Worm (Caenorhabditis elegans) whole organism, L3 larva: ENCODE results near the gene dbl-1.
A peak's percentile ranks its signal among the peaks of the same experiment; 100 is the strongest.

Source experiments
- R02D3.7 ChIP-seq: fragments of 150-350 bp; optimal IDR thresholded peaks from 2 replicates; lab custom pipeline; 2014; ENCODE audit warnings: missing biosample characterization, missing genetic modification characterization
- ama-1 ChIP-seq: fragments of 150-350 bp; optimal IDR thresholded peaks from 2 replicates; lab custom pipeline; 2018
- ceh-16 ChIP-seq: sonication (generic microtip); optimal IDR thresholded peaks from 2 replicates; lab custom pipeline; 2017; ENCODE audit warnings: missing biosample characterization, missing genetic modification characterization
- ceh-28 ChIP-seq: fragments of 150-350 bp; optimal IDR thresholded peaks from 2 replicates; lab custom pipeline; 2014; ENCODE audit warnings: missing biosample characterization, missing genetic modification reagents, missing genetic modification characterization
- ceh-82 ChIP-seq: fragments of 150-350 bp; optimal IDR thresholded peaks from 2 replicates; lab custom pipeline; 2014; ENCODE audit warnings: missing biosample characterization, missing genetic modification characterization
- ceh-9 ChIP-seq: sonication (generic microtip); optimal IDR thresholded peaks from 2 replicates; lab custom pipeline; 2018; ENCODE audit warnings: missing biosample characterization, missing genetic modification characterization
- daf-12 ChIP-seq: fragments of 150-350 bp; optimal IDR thresholded peaks from 2 replicates; lab custom pipeline; 2014; ENCODE audit warnings: missing biosample characterization, missing genetic modification reagents, missing genetic modification characterization
- egl-27 ChIP-seq: sonication (generic microtip); optimal IDR thresholded peaks from 4 replicates; lab custom pipeline; 2017; ENCODE audit warnings: missing biosample characterization, missing genetic modification reagents, missing genetic modification characterization
- egl-5 ChIP-seq: fragments of 150-350 bp; optimal IDR thresholded peaks from 2 replicates; lab custom pipeline; 2017; ENCODE audit warnings: missing biosample characterization, missing genetic modification reagents, missing genetic modification characterization, inconsistent platforms
- elt-2 ChIP-seq: sonication (generic microtip); optimal IDR thresholded peaks from 2 replicates; lab custom pipeline; 2016; ENCODE audit warnings: missing genetic modification reagents, mild to moderate bottlenecking, missing genetic modification characterization, missing compliant biosample characterization
- elt-3 ChIP-seq, 3 experiments: fragments of 150-350 bp in 1 of 3; sonication (generic microtip) in 2 of 3; optimal IDR thresholded peaks; 2 replicates in 2 of 3; 4 replicates in 1 of 3; lab custom pipeline; 2014 to 2017; ENCODE audit warnings: missing biosample characterization in 3 of 3, missing genetic modification characterization in 3 of 3
- eor-1 ChIP-seq, 2 experiments: fragments of 150-350 bp; optimal IDR thresholded peaks; 2 replicates each; lab custom pipeline; 2014 to 2018; ENCODE audit warnings: missing biosample characterization in 2 of 2, missing genetic modification characterization in 2 of 2
- fkh-10 ChIP-seq: sonication (generic microtip); optimal IDR thresholded peaks from 2 replicates; lab custom pipeline; 2017; ENCODE audit warnings: missing biosample characterization, missing genetic modification reagents, missing genetic modification characterization
- fos-1 ChIP-seq: fragments of 150-350 bp; optimal IDR thresholded peaks from 2 replicates; lab custom pipeline; 2014; ENCODE audit warnings: missing biosample characterization, missing genetic modification characterization
- hmg-11 ChIP-seq: sonication (generic microtip); optimal IDR thresholded peaks from 2 replicates; lab custom pipeline; 2016; ENCODE audit warnings: missing genetic modification characterization, missing compliant biosample characterization
- jun-1 ChIP-seq: fragments of 150-350 bp; optimal IDR thresholded peaks from 2 replicates; lab custom pipeline; 2014; ENCODE audit warnings: missing biosample characterization, missing genetic modification reagents, missing genetic modification characterization
- lin-15B ChIP-seq: fragments of 150-350 bp; optimal IDR thresholded peaks from 2 replicates; lab custom pipeline; 2014; ENCODE audit warnings: missing biosample characterization, missing genetic modification characterization
- lin-39 ChIP-seq: fragments of 150-350 bp; optimal IDR thresholded peaks from 2 replicates; lab custom pipeline; 2018; ENCODE audit warnings: missing biosample characterization, missing genetic modification reagents, missing genetic modification characterization
- lsy-12 ChIP-seq: sonication (generic microtip); optimal IDR thresholded peaks from 2 replicates; lab custom pipeline; 2016; ENCODE audit warnings: mild to moderate bottlenecking, missing genetic modification characterization, missing compliant biosample characterization
- mdl-1 ChIP-seq: fragments of 150-350 bp; optimal IDR thresholded peaks from 2 replicates; lab custom pipeline; 2014; ENCODE audit warnings: missing biosample characterization, missing genetic modification characterization
- mml-1 ChIP-seq: fragments of 150-350 bp; sonication (generic microtip); optimal IDR thresholded peaks from 3 replicates; lab custom pipeline; 2014; ENCODE audit warnings: missing biosample characterization, missing genetic modification characterization
- nhr-11 ChIP-seq: fragments of 150-350 bp; optimal IDR thresholded peaks from 2 replicates; lab custom pipeline; 2014; ENCODE audit warnings: missing biosample characterization, missing genetic modification characterization
- nhr-23 ChIP-seq: fragments of 150-350 bp; optimal IDR thresholded peaks from 2 replicates; lab custom pipeline; 2014; ENCODE audit warnings: missing biosample characterization, missing genetic modification reagents, missing genetic modification characterization
- nhr-237 ChIP-seq: fragments of 150-350 bp; optimal IDR thresholded peaks from 2 replicates; lab custom pipeline; 2014; ENCODE audit warnings: missing biosample characterization, missing genetic modification characterization
- nhr-25 ChIP-seq: sonication (generic microtip); optimal IDR thresholded peaks from 2 replicates; lab custom pipeline; 2017; ENCODE audit warnings: missing biosample characterization, missing genetic modification characterization
- nhr-28 ChIP-seq: fragments of 150-350 bp; optimal IDR thresholded peaks from 2 replicates; lab custom pipeline; 2014; ENCODE audit warnings: missing biosample characterization, missing genetic modification characterization
- nhr-43 ChIP-seq: sonication (generic microtip); optimal IDR thresholded peaks from 2 replicates; lab custom pipeline; 2016; ENCODE audit warnings: mild to moderate bottlenecking, missing genetic modification characterization, missing compliant biosample characterization; ENCODE audit not compliant: poor library complexity, severe bottlenecking
- nhr-67 ChIP-seq: fragments of 150-350 bp; optimal IDR thresholded peaks from 2 replicates; lab custom pipeline; 2014; ENCODE audit warnings: missing biosample characterization, missing genetic modification characterization
- nhr-77 ChIP-seq: fragments of 150-350 bp; optimal IDR thresholded peaks from 2 replicates; lab custom pipeline; 2014; ENCODE audit warnings: missing biosample characterization, missing genetic modification characterization
- pha-4 ChIP-seq: fragments of 150-350 bp; optimal IDR thresholded peaks from 2 replicates; lab custom pipeline; 2014; ENCODE audit warnings: missing biosample characterization, missing genetic modification reagents, missing genetic modification characterization
- pqm-1 ChIP-seq: fragments of 150-350 bp; optimal IDR thresholded peaks from 2 replicates; lab custom pipeline; 2017; ENCODE audit warnings: missing biosample characterization, missing genetic modification characterization, inconsistent platforms
- sea-2 ChIP-seq: fragments of 150-350 bp; sonication (generic microtip); optimal IDR thresholded peaks from 4 replicates; lab custom pipeline; 2014; ENCODE audit warnings: missing biosample characterization, missing genetic modification reagents, missing genetic modification characterization
- skn-1 ChIP-seq: fragments of 150-350 bp; optimal IDR thresholded peaks from 2 replicates; lab custom pipeline; 2014; ENCODE audit warnings: missing biosample characterization, missing genetic modification characterization
- snpc-4 ChIP-seq: fragments of 150-350 bp; optimal IDR thresholded peaks from 2 replicates; lab custom pipeline; 2014; ENCODE audit warnings: missing biosample characterization, missing genetic modification characterization
- tbx-2 ChIP-seq: sonication (generic microtip); optimal IDR thresholded peaks from 2 replicates; lab custom pipeline; 2016; ENCODE audit warnings: mild to moderate bottlenecking, missing genetic modification characterization, missing compliant biosample characterization
- unc-39 ChIP-seq: sonication (generic microtip); optimal IDR thresholded peaks from 4 replicates; lab custom pipeline; 2017; ENCODE audit warnings: missing biosample characterization, missing genetic modification characterization
- unc-62 ChIP-seq: fragments of 150-350 bp; sonication (generic microtip); optimal IDR thresholded peaks from 4 replicates; lab custom pipeline; 2014; ENCODE audit warnings: missing biosample characterization, missing genetic modification reagents, missing genetic modification characterization
- zag-1 ChIP-seq: fragments of 150-350 bp; optimal IDR thresholded peaks from 2 replicates; lab custom pipeline; 2014; ENCODE audit warnings: missing biosample characterization, missing genetic modification characterization
- ztf-11 ChIP-seq: fragments of 150-350 bp; optimal IDR thresholded peaks from 2 replicates; lab custom pipeline; 2014; ENCODE audit warnings: missing biosample characterization, missing genetic modification characterization
- ztf-4 ChIP-seq: fragments of 150-350 bp; optimal IDR thresholded peaks from 2 replicates; lab custom pipeline; 2014; ENCODE audit warnings: missing biosample characterization, missing genetic modification characterization

The dbl-1 gene

ce11 chrV:6780166-6780565 lies 22.2 kb downstream of the dbl-1 start, which contains the start of gene ZC404.15:
Gene ZC404.15 (plus strand): TSS chrV:6780466.
- no peak for TF ChIP-seq tbx-2 (tag; lab: Kevin White, UChicago)
- TF ChIP-seq ceh-28 (tag; lab: Kevin White, UChicago): no peak
- no peak for TF ChIP-seq unc-39
- no peak for TF ChIP-seq zag-1 (tag; lab: Kevin White, UChicago)
- no peak for TF ChIP-seq egl-5 (tag; lab: Kevin White, UChicago)
- no peak for TF ChIP-seq snpc-4 (tag; lab: Kevin White, UChicago)
- no peak for TF ChIP-seq nhr-25 (tag; lab: Kevin White, UChicago)
- no peak for TF ChIP-seq elt-3 (tag; optimal IDR thresholded peaks at IDR 0.05; lab: Kevin White, UChicago)
- no peak for TF ChIP-seq mdl-1
- TF ChIP-seq skn-1 (tag; lab: Kevin White, UChicago): no peak
- no peak for TF ChIP-seq nhr-28 (tag; lab: Kevin White, UChicago)
- TF ChIP-seq ztf-4 (tag; lab: Kevin White, UChicago): no peak
- TF ChIP-seq lin-15B: no peak
- TF ChIP-seq R02D3.7 (tag; lab: Kevin White, UChicago): no peak
- no peak for TF ChIP-seq lsy-12 (tag; lab: Kevin White, UChicago)
- no peak for TF ChIP-seq pha-4 (tag; lab: Kevin White, UChicago)
- TF ChIP-seq eor-1 (tag; optimal IDR thresholded peaks at IDR 0.05; lab: Kevin White, UChicago): no peak
- TF ChIP-seq ceh-16 (tag; lab: Kevin White, UChicago): no peak
- no peak for TF ChIP-seq mml-1

ce11 chrV:6780676-6781075 lies 22.7 kb downstream of the dbl-1 start:
- TF ChIP-seq unc-62 (no peak), R02D3.7 (tag; lab: Kevin White, UChicago) (no peak), elt-3 (tag; optimal IDR thresholded peaks at IDR 0.05; lab: Kevin White, UChicago) (no peak), nhr-237 (tag; lab: Kevin White, UChicago) (no peak), egl-5 (tag; lab: Kevin White, UChicago) (no peak), lin-39 (no peak), ama-1 (lab: Kevin White, UChicago) (no peak), ztf-4 (tag; lab: Kevin White, UChicago) (no peak), skn-1 (tag; lab: Kevin White, UChicago) (no peak), fos-1 (tag; lab: Kevin White, UChicago) (no peak), mml-1 (no peak), nhr-43 (tag; lab: Kevin White, UChicago) (no peak), eor-1 (tag; optimal IDR thresholded peaks at IDR 0.05; lab: Kevin White, UChicago) (no peak), lin-15B (no peak), unc-39 (no peak), nhr-11 (tag; lab: Kevin White, UChicago) (no peak), tbx-2 (tag; lab: Kevin White, UChicago) (no peak)

- TF ChIP-seq nhr-25 (tag; lab: Kevin White, UChicago): no peak
- TF ChIP-seq jun-1 (tag; lab: Kevin White, UChicago): no peak
- TF ChIP-seq mdl-1: no peak
- TF ChIP-seq R02D3.7 (tag; lab: Kevin White, UChicago): no peak
- TF ChIP-seq hmg-11: no peak
Observed at ce11 chrV:6782260-6782659, 24.3 kb downstream of the dbl-1 start.

ce11 chrV:6783044-6783625 lies 25.2 kb downstream of the dbl-1 start:
- TF ChIP-seq jun-1 (tag; lab: Kevin White, UChicago) (no peak), ztf-11 (tag; lab: Kevin White, UChicago) (no peak), nhr-25 (tag; lab: Kevin White, UChicago) (no peak), skn-1 (tag; lab: Kevin White, UChicago) (no peak), pha-4 (tag; lab: Kevin White, UChicago) (no peak)

- TF ChIP-seq ceh-82 (no peak), hmg-11 (peak; percentile 92), nhr-43 (tag; lab: Kevin White, UChicago) (peak; percentile 77), elt-3 (tag; optimal IDR thresholded peaks at IDR 0.05; lab: Kevin White, UChicago) (no peak), unc-39 (no peak), nhr-77 (no peak), ceh-9 (tag; lab: Kevin White, UChicago) (no peak), snpc-4 (tag; lab: Kevin White, UChicago) (peak; percentile 47), fkh-10 (no peak), nhr-237 (tag; lab: Kevin White, UChicago) (no peak), tbx-2 (tag; lab: Kevin White, UChicago) (no peak), nhr-11 (tag; lab: Kevin White, UChicago) (no peak), unc-62 (no peak), elt-2 (tag; lab: Kevin White, UChicago) (peak; percentile 32), nhr-23 (tag; lab: Kevin White, UChicago) (peak; percentile 81), ztf-4 (tag; lab: Kevin White, UChicago) (no peak), zag-1 (tag; lab: Kevin White, UChicago) (no peak), nhr-67 (peak; percentile 28), R02D3.7 (tag; lab: Kevin White, UChicago) (peak; percentile 66), ztf-11 (tag; lab: Kevin White, UChicago) (no peak), ceh-28 (tag; lab: Kevin White, UChicago) (no peak), pqm-1 (tag; lab: Kevin White, UChicago) (peak; percentile 29), daf-12 (tag; lab: Kevin White, UChicago) (no peak), sea-2 (GFP tag; lab: Kevin White, UChicago) (no peak), egl-27 (tag; lab: Kevin White, UChicago) (no peak), eor-1 (tag; optimal IDR thresholded peaks at IDR 0.05; lab: Kevin White, UChicago) (no peak), lsy-12 (tag; lab: Kevin White, UChicago) (peak; percentile 10)
Observed at ce11 chrV:6784853-6785492, 27.0 kb downstream of the dbl-1 start, which contains the start of the genes spn-4 and spe-39. Gene spn-4 (minus strand): TSS chrV:6784903. Gene spe-39 (plus strand): TSS chrV:6785451.
